Worm (Caenorhabditis elegans): ENCODE results near the gene K07D4.4.

K07D4.4 gene

ce11 chrII:4028276-4028675 lies 3.9 kb downstream of the K07D4.4 start, which contains the start of gene K07D4.9:
TSS of gene K07D4.9 (plus strand) at chrII:4028576.
- TF ChIP-seq dao-5 (tag; optimal IDR thresholded peaks at IDR 0.05) (no peak), him-1 (tag; optimal IDR thresholded peaks at IDR 0.05) (no peak), W03F9.2 (tag; optimal IDR thresholded peaks at IDR 0.05) (no peak)

ce11 chrII:4025462-4025861 lies 6.7 kb downstream of the K07D4.4 start, which contains the start of gene K07D4.5:
TSS of gene K07D4.5 (minus strand) at chrII:4025562.
- TF ChIP-seq W03F9.2 (tag; optimal IDR thresholded peaks at IDR 0.05) (no peak), him-1 (tag; optimal IDR thresholded peaks at IDR 0.05) (no peak), dao-5 (tag; optimal IDR thresholded peaks at IDR 0.05) (no peak)

- no peak for TF ChIP-seq dao-5 (tag; optimal IDR thresholded peaks at IDR 0.05)
- TF ChIP-seq W03F9.2 (tag; optimal IDR thresholded peaks at IDR 0.05) = no peak
- no peak for TF ChIP-seq him-1 (tag; optimal IDR thresholded peaks at IDR 0.05)
Measured at ce11 chrII:4018617-4019016, 13.6 kb downstream of the K07D4.4 start, which contains the start of gene K07D4.6. TSS of gene K07D4.6 (minus strand) at chrII:4018717.

ce11 chrII:4011518-4011917 lies 20.7 kb downstream of the K07D4.4 start:
- TF ChIP-seq him-1 (tag; optimal IDR thresholded peaks at IDR 0.05) (no peak), W03F9.2 (tag; optimal IDR thresholded peaks at IDR 0.05) (no peak), dao-5 (tag; optimal IDR thresholded peaks at IDR 0.05) (no peak)

ce11 chrII:4007972-4008371 lies 24.2 kb downstream of the K07D4.4 start:
- TF ChIP-seq dao-5 (tag; optimal IDR thresholded peaks at IDR 0.05) (no peak), him-1 (tag; optimal IDR thresholded peaks at IDR 0.05) (no peak)

ce11 chrII:4004614-4005013 lies 27.6 kb downstream of the K07D4.4 start, which contains the start of gene ephx-1:
TSS of gene ephx-1 (plus strand) at chrII:4004914.
- no peak for TF ChIP-seq him-1 (tag; optimal IDR thresholded peaks at IDR 0.05)
- no peak for TF ChIP-seq W03F9.2 (tag; optimal IDR thresholded peaks at IDR 0.05)

- no peak for TF ChIP-seq dao-5 (tag; optimal IDR thresholded peaks at IDR 0.05)
- no peak for TF ChIP-seq W03F9.2 (tag; optimal IDR thresholded peaks at IDR 0.05)
- no peak for TF ChIP-seq him-1 (tag; optimal IDR thresholded peaks at IDR 0.05)
Measured at ce11 chrII:4002134-4002533, 30.1 kb downstream of the K07D4.4 start.

ce11 chrII:4000430-4000829 lies 31.8 kb downstream of the K07D4.4 start:
- no peak for TF ChIP-seq W03F9.2 (tag; optimal IDR thresholded peaks at IDR 0.05)
- no peak for TF ChIP-seq dao-5 (tag; optimal IDR thresholded peaks at IDR 0.05)
- no peak for TF ChIP-seq him-1 (tag; optimal IDR thresholded peaks at IDR 0.05)

ce11 chrII:3999537-3999936 lies 32.7 kb downstream of the K07D4.4 start:
- TF ChIP-seq W03F9.2 (tag; optimal IDR thresholded peaks at IDR 0.05) (no peak), him-1 (tag; optimal IDR thresholded peaks at IDR 0.05) (no peak), dao-5 (tag; optimal IDR thresholded peaks at IDR 0.05) (no peak)

- TF ChIP-seq W03F9.2 (tag; optimal IDR thresholded peaks at IDR 0.05) = no peak
- no peak for TF ChIP-seq him-1 (tag; optimal IDR thresholded peaks at IDR 0.05)
- TF ChIP-seq dao-5 (tag; optimal IDR thresholded peaks at IDR 0.05) = no peak
Measured at ce11 chrII:3996005-3996404, 36.2 kb downstream of the K07D4.4 start, which contains the start of gene clc-22. TSS of gene clc-22 (minus strand) at chrII:3996075.

ce11 chrII:3992660-3993245 lies 39.4 kb downstream of the K07D4.4 start, which contains the start of gene Y14H12A.1:
TSS of gene Y14H12A.1 (plus strand) at chrII:3993195.
- no peak for TF ChIP-seq him-1 (tag; optimal IDR thresholded peaks at IDR 0.05)
- TF ChIP-seq W03F9.2 (tag; optimal IDR thresholded peaks at IDR 0.05) = no peak
- TF ChIP-seq dao-5 (tag; optimal IDR thresholded peaks at IDR 0.05) = no peak

- TF ChIP-seq W03F9.2 (tag; optimal IDR thresholded peaks at IDR 0.05) = no peak
- TF ChIP-seq dao-5 (tag; optimal IDR thresholded peaks at IDR 0.05) = no peak
- no peak for TF ChIP-seq him-1 (tag; optimal IDR thresholded peaks at IDR 0.05)
Measured at ce11 chrII:3992029-3992428, 40.2 kb downstream of the K07D4.4 start.

ce11 chrII:3990706-3991105 lies 41.5 kb downstream of the K07D4.4 start:
- TF ChIP-seq him-1 (tag; optimal IDR thresholded peaks at IDR 0.05) (no peak), dao-5 (tag; optimal IDR thresholded peaks at IDR 0.05) (no peak), W03F9.2 (tag; optimal IDR thresholded peaks at IDR 0.05) (no peak)

- no peak for TF ChIP-seq him-1 (tag; optimal IDR thresholded peaks at IDR 0.05)
- no peak for TF ChIP-seq dao-5 (tag; optimal IDR thresholded peaks at IDR 0.05)
- no peak for TF ChIP-seq W03F9.2 (tag; optimal IDR thresholded peaks at IDR 0.05)
Measured at ce11 chrII:3989627-3990367, 42.4 kb downstream of the K07D4.4 start, which contains the start of gene Y14H12A.2. TSS of gene Y14H12A.2 (minus strand) at chrII:3989677.

Data from whole organism, L4/young adult.